Fruit fly (Drosophila melanogaster): ENCODE data around the gene CG31676.

Gene CG31676

DNA sequence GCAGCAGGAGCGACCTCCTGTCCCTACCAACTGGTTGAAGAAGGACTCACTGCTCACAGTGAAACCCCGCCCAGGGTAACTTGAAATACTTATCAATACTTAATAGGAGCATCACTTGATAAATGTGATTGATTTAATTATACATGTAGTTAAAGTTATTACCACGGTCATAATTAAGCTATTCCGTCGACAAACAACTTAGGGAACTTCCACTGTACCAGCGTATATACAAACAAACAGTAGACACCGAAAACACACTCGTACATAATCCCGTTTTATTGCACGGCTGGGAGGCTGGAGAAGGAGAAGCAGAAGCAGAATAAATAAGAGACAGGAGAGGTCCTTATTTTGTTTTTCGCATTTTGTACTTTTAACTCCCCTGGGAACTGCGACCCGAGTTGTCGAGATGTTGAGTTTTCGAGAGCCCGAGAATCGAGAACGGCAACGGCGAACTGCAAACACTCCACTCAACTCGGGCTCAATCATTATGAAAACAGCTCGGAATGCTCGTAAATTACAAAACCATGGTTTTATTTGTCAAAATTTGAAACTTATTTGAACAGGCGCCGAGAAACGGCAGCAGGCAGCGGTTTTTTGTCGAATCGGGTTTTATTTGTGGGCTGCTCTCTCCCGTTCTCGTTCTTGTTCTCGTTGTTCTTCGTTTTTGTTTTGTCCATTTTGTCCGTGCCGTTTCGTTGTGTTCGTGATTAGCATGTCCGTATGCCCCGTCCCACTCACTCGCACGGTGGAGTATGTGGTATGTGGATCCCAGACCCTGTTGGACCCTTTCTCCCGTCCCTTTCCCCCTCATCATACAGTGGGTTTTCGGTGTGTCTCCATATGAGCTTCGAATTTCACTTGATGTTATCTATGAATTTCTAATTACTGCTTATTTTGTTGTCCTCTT, 40.3 kb upstream of the CG31676 start (continued):
- TF ChIP-seq fd3F (GFP tag; optimal IDR thresholded peaks at IDR 0.05), result peak; percentile 66
- TF ChIP-seq CG2712 (tag; optimal IDR thresholded peaks at IDR 0.05), result peak; percentile 77
- TF ChIP-seq otp (GFP tag; IDR thresholded peaks at IDR 0.05), result peak; percentile 73; the same call in 2 of the 3 replicates
- TF ChIP-seq Sry-β (GFP tag; optimal IDR thresholded peaks at IDR 0.05), result no peak
- TF ChIP-seq CG6254 (GFP tag; optimal IDR thresholded peaks at IDR 0.05), result peak; percentile 7
- TF ChIP-seq CHES-1-like (GFP tag; optimal IDR thresholded peaks at IDR 0.05), result peak; percentile 83
- TF ChIP-seq tin (GFP tag; optimal IDR thresholded peaks at IDR 0.05), result peak; percentile 68
- peak; percentile 74 for TF ChIP-seq H2.0 (GFP tag; IDR thresholded peaks at IDR 0.05)
- TF ChIP-seq CG13775 (GFP tag; optimal IDR thresholded peaks at IDR 0.05), result peak; percentile 67
- TF ChIP-seq Xrp1 (GFP tag; IDR thresholded peaks at IDR 0.05), result peak; percentile 82
- TF ChIP-seq CG31224 (GFP tag; IDR thresholded peaks at IDR 0.05), result peak; percentile 97
- TF ChIP-seq slp2 (GFP tag; optimal IDR thresholded peaks at IDR 0.05), result peak; percentile 40
- TF ChIP-seq fd96Cb (tag; optimal IDR thresholded peaks at IDR 0.05), result peak; percentile 25
- peak; percentile 58; the same call in 1 of the 3 replicates for TF ChIP-seq CG6175 (GFP tag; IDR thresholded peaks at IDR 0.05)
- TF ChIP-seq Myb (GFP tag; optimal IDR thresholded peaks at IDR 0.05), result peak; percentile 69
- TF ChIP-seq exex (tag; optimal IDR thresholded peaks at IDR 0.05), result peak; percentile 33
- peak; percentile 24 for TF ChIP-seq sqz (GFP tag; optimal IDR thresholded peaks at IDR 0.05)
- TF ChIP-seq inv (GFP tag; IDR thresholded peaks at IDR 0.05; ENCODE audit: partially characterized antibody), result no peak
- peak; percentile 59 for TF ChIP-seq CG10979 (tag; optimal IDR thresholded peaks at IDR 0.05)
- TF ChIP-seq Nf-YC (tag; optimal IDR thresholded peaks at IDR 0.05), result peak; percentile 33
- peak; percentile 63; the same call in 3 of the 4 replicates for TF ChIP-seq Gug (GFP tag; IDR thresholded peaks at IDR 0.05)
- peak; percentile 63 for TF ChIP-seq tio (GFP tag; optimal IDR thresholded peaks at IDR 0.05)
- peak; percentile 60 for TF ChIP-seq Hr3 (GFP tag; optimal IDR thresholded peaks at IDR 0.05)
- peak; percentile 64 for TF ChIP-seq Oli (tag; optimal IDR thresholded peaks at IDR 0.05)
- TF ChIP-seq CG4424 (GFP tag; optimal IDR thresholded peaks at IDR 0.05), result peak; percentile 64
- TF ChIP-seq Poxn (GFP tag; IDR thresholded peaks at IDR 0.05), result peak; percentile 65
- no peak for TF ChIP-seq unc-4 (GFP tag; IDR thresholded peaks at IDR 0.05; ENCODE audit: partially characterized antibody)
- TF ChIP-seq CG3163 (GFP tag; optimal IDR thresholded peaks at IDR 0.05), result peak; percentile 34
- peak; percentile 83 for TF ChIP-seq cwo (GFP tag; optimal IDR thresholded peaks at IDR 0.05)
- TF ChIP-seq NK7.1 (GFP tag; optimal IDR thresholded peaks at IDR 0.05), result peak; percentile 61
- TF ChIP-seq CG10321 (GFP tag; IDR thresholded peaks at IDR 0.05), result 0 out of 2 replicates have a peak, but pooled peaks have one; percentile 33
- TF ChIP-seq CkIIα-i1 (GFP tag; IDR thresholded peaks at IDR 0.05), result 0 out of 2 replicates have a peak, but pooled peaks have one; percentile 20
- no peak for TF ChIP-seq dan (GFP tag; IDR thresholded peaks at IDR 0.05)
- peak; percentile 71; the same call in 1 of the 3 replicates for TF ChIP-seq CG11695 (GFP tag; IDR thresholded peaks at IDR 0.05)
- TF ChIP-seq cad (GFP tag; optimal IDR thresholded peaks at IDR 0.05), result peak; percentile 43
- TF ChIP-seq CG11456 (GFP tag; IDR thresholded peaks at IDR 0.05), result peak; percentile 78
- TF ChIP-seq oc (tag; optimal IDR thresholded peaks at IDR 0.05), result peak; percentile 18
- TF ChIP-seq Rfx (GFP tag; IDR thresholded peaks at IDR 0.05), result peak; percentile 87
- TF ChIP-seq CG14014 (GFP tag; IDR thresholded peaks at IDR 0.05), result peak; percentile 82
- no peak for TF ChIP-seq CG3838 (GFP tag; optimal IDR thresholded peaks at IDR 0.05)
- TF ChIP-seq Optix (GFP tag; IDR thresholded peaks at IDR 0.05), result peak; percentile 68
- peak; percentile 63 for TF ChIP-seq NC2β (GFP tag; optimal IDR thresholded peaks at IDR 0.05)
- TF ChIP-seq Nf-YB (GFP tag; optimal IDR thresholded peaks at IDR 0.05), result peak; percentile 34
- peak; percentile 74 to 83 for TF ChIP-seq dpn (GFP tag; optimal IDR thresholded peaks at IDR 0.05)
- TF ChIP-seq CG30431 (GFP tag; optimal IDR thresholded peaks at IDR 0.05), result peak; percentile 52
- no peak for TF ChIP-seq CG33557 (GFP tag; optimal IDR thresholded peaks at IDR 0.05)
- TF ChIP-seq Xbp1 (GFP tag; optimal IDR thresholded peaks at IDR 0.05), result peak; percentile 70
- TF ChIP-seq chinmo (GFP tag; IDR thresholded peaks at IDR 0.05; ENCODE audit: partially characterized antibody), result peak; percentile 70; the same call in 1 of the 4 replicates

Data from whole organism, embryonic.